ENCODE assay signal across 1 worm cellular context in genomic region chrX:13511796-13512195, ce11.
TF ChIP-seq lines count a peak whose summit lies in the region.

No protein-coding gene starts in this region.

TF ChIP-seq in whole organism, L4 larva, 104 proteins besides CTCF, POLR2A, EP300 and RAD21 (continued from another document):
- TF ChIP-seq mdt-29 (GFP tag; IDR thresholded peaks at IDR 0.05; lab: Robert Waterston, UW): no peak
- TF ChIP-seq nhr-102 (tag; optimal IDR thresholded peaks at IDR 0.05; lab: Kevin White, UChicago): peak; percentile 68
- peak; percentile 83 for TF ChIP-seq ceh-20 (GFP tag; IDR thresholded peaks at IDR 0.05; lab: Robert Waterston, UW)
- peak; percentile 56; the same call in 1 of the 2 replicates for TF ChIP-seq ceh-44 (GFP tag; IDR thresholded peaks at IDR 0.05; lab: Robert Waterston, UW)
- peak; percentile 53 for TF ChIP-seq T20F7.1 (GFP tag; optimal IDR thresholded peaks at IDR 0.05; lab: Kevin White, UChicago)
- peak; percentile 89; the same call in 1 of the 2 replicates for TF ChIP-seq pha-4 (GFP tag; IDR thresholded peaks at IDR 0.05; lab: Robert Waterston, UW)
- TF ChIP-seq pha-4 (tag; optimal IDR thresholded peaks at IDR 0.05; lab: Kevin White, UChicago): no peak
- 0 out of 2 replicates have a peak, but pooled peaks have one; percentile 23 for TF ChIP-seq dmd-9 (GFP tag; IDR thresholded peaks at IDR 0.05; lab: Robert Waterston, UW)
- peak; percentile 64 for TF ChIP-seq spr-1 (tag; optimal IDR thresholded peaks at IDR 0.05; lab: Kevin White, UChicago)
- peak; percentile 57 for TF ChIP-seq zip-2 (tag; optimal IDR thresholded peaks at IDR 0.05; lab: Kevin White, UChicago)
- no peak for TF ChIP-seq lin-39 (tag; optimal IDR thresholded peaks at IDR 0.05; lab: Kevin White, UChicago)
- TF ChIP-seq nhr-10 (tag; optimal IDR thresholded peaks at IDR 0.05; lab: Kevin White, UChicago): no peak
- peak; percentile 6 for TF ChIP-seq zfp-2 (tag; optimal IDR thresholded peaks at IDR 0.05; lab: Kevin White, UChicago)
- TF ChIP-seq saeg-2 (GFP tag; IDR thresholded peaks at IDR 0.05; lab: Robert Waterston, UW): no peak
- no peak for TF ChIP-seq daf-12 (tag; optimal IDR thresholded peaks at IDR 0.05; lab: Kevin White, UChicago)
- TF ChIP-seq unc-130 (GFP tag; optimal IDR thresholded peaks at IDR 0.05; lab: Kevin White, UChicago): peak; percentile 54
- TF ChIP-seq fkh-10 (GFP tag; optimal IDR thresholded peaks at IDR 0.05; lab: Kevin White, UChicago): no peak
- no peak for TF ChIP-seq R02D3.7 (tag; optimal IDR thresholded peaks at IDR 0.05; lab: Kevin White, UChicago)
- peak; percentile 26 for TF ChIP-seq F37D6.2 (tag; optimal IDR thresholded peaks at IDR 0.05; lab: Kevin White, UChicago)
- peak; percentile 87; the same call in 1 of the 2 replicates for TF ChIP-seq F44E2.7 (GFP tag; IDR thresholded peaks at IDR 0.05; lab: Robert Waterston, UW)
- TF ChIP-seq Y48G9A.11 (GFP tag; IDR thresholded peaks at IDR 0.05; lab: Robert Waterston, UW): 0 out of 2 replicates have a peak, but pooled peaks have one; percentile 49
- no peak for TF ChIP-seq ceh-62 (tag; optimal IDR thresholded peaks at IDR 0.05; lab: Kevin White, UChicago)
- TF ChIP-seq dpl-1 (GFP tag; optimal IDR thresholded peaks at IDR 0.05; lab: Kevin White, UChicago): peak; percentile 0
- TF ChIP-seq nhr-76 (tag; optimal IDR thresholded peaks at IDR 0.05; lab: Kevin White, UChicago): no peak
- TF ChIP-seq fos-1 (tag; optimal IDR thresholded peaks at IDR 0.05; lab: Kevin White, UChicago): no peak
- no peak for TF ChIP-seq ceh-32 (tag; optimal IDR thresholded peaks at IDR 0.05; lab: Kevin White, UChicago; ENCODE audit: poor library complexity)
- no peak for TF ChIP-seq unc-62 (GFP tag; optimal IDR thresholded peaks at IDR 0.05 in 1 of 2; lab: Kevin White, UChicago)
- no peak for TF ChIP-seq unc-62 (tag; optimal IDR thresholded peaks at IDR 0.05; lab: Kevin White, UChicago)
- 0 out of 2 replicates have a peak, but pooled peaks have one; percentile 64 for TF ChIP-seq ZK337.2 (GFP tag; IDR thresholded peaks at IDR 0.05; lab: Robert Waterston, UW)
- TF ChIP-seq lir-3 (tag; optimal IDR thresholded peaks at IDR 0.05; lab: Kevin White, UChicago): peak; percentile 71
- TF ChIP-seq dve-1 (tag; optimal IDR thresholded peaks at IDR 0.05; lab: Kevin White, UChicago; ENCODE audit: insufficient read depth): peak; percentile 21
- peak; percentile 7 for TF ChIP-seq sdz-12 (GFP tag; optimal IDR thresholded peaks at IDR 0.05; lab: Kevin White, UChicago)
- TF ChIP-seq php-3 (GFP tag; IDR thresholded peaks at IDR 0.05; lab: Robert Waterston, UW): no peak
- TF ChIP-seq mdl-1 (tag; optimal IDR thresholded peaks at IDR 0.05; lab: Kevin White, UChicago): no peak
- peak; percentile 76 for TF ChIP-seq madf-9 (GFP tag; conservative IDR thresholded peaks at IDR 0.05; lab: Robert Waterston, UW)
- TF ChIP-seq mxl-2 (GFP tag; conservative IDR thresholded peaks at IDR 0.05; lab: Robert Waterston, UW): 0 out of 2 replicates have a peak, but pooled peaks have one; percentile 44
- 0 out of 2 replicates have a peak, but pooled peaks have one; percentile 42 for TF ChIP-seq zfp-3 (GFP tag; conservative IDR thresholded peaks at IDR 0.05; lab: Robert Waterston, UW)
- TF ChIP-seq jun-1 (tag; optimal IDR thresholded peaks at IDR 0.05; lab: Kevin White, UChicago): peak; percentile 19
- TF ChIP-seq tag-97 (GFP tag; IDR thresholded peaks at IDR 0.05; lab: Robert Waterston, UW): no peak
- TF ChIP-seq dmd-6 (GFP tag; IDR thresholded peaks at IDR 0.05; lab: Robert Waterston, UW): peak; percentile 69
- peak; percentile 83; the same call in 1 of the 2 replicates for TF ChIP-seq D1046.2 (GFP tag; IDR thresholded peaks at IDR 0.05; lab: Robert Waterston, UW)
